Worm (Caenorhabditis elegans): ENCODE measurements around the gene F55C12.19.

DNA sequence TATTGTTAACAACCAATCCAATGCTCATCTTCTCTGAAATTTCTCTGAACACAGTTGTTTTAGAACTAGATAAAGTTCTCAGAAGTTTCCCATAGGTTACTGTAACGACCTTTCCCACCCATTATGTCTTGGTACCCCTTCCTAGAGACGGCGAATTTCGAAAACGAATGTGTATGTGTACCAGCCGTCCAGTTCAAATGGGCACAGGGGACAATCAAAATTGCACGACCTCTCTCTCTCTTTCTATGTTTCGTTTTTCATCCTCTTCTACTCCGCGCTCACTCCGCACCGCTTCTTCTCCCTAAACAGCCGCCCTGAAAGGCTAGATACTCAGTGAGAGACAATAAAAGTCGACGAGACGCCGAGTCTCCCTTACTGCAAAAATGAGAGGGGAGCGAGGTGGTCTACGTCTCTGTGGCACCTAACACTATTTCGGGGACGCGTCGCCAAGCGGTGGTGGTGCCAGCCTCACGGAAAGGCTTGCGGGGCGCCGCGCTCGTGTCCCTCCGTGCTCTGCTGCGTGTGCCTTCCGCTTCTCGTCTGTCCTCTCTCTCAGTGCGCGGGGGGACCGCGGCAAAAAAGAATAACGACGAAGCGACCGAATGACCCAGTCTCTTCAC is 35.6 kb downstream of the F55C12.19 start:
- TF ChIP-seq egl-13 (tag; optimal IDR thresholded peaks at IDR 0.05) (no peak), ceh-88 (GFP tag; IDR thresholded peaks at IDR 0.05) (no peak), skn-1 (tag; optimal IDR thresholded peaks at IDR 0.05) (no peak), pqm-1 (tag; optimal IDR thresholded peaks at IDR 0.05) (no peak), nhr-237 (tag; optimal IDR thresholded peaks at IDR 0.05) (no peak), fkh-10 (GFP tag; optimal IDR thresholded peaks at IDR 0.05) (no peak), ceh-63 (GFP tag; optimal IDR thresholded peaks at IDR 0.05) (no peak), rnt-1 (tag; optimal IDR thresholded peaks at IDR 0.05) (peak; percentile 20)

Measured in whole organism, L1 larva.